Worm (Caenorhabditis elegans) whole organism, late embryonic: ENCODE measurements around the gene cyc-2.1.
A peak's percentile ranks its signal among the peaks of the same experiment; 100 is the strongest.

Source experiments
- C08G9.2 ChIP-seq: sonication (generic microtip); optimal IDR thresholded peaks from 2 replicates; lab custom pipeline; 2016; ENCODE audit warnings: mild to moderate bottlenecking, missing genetic modification characterization, moderate library complexity, missing compliant biosample characterization
- F13H6.1 ChIP-seq: sonication (generic microtip); optimal IDR thresholded peaks from 2 replicates; lab custom pipeline; 2016; ENCODE audit warnings: missing genetic modification characterization, missing compliant biosample characterization
- ceh-14 ChIP-seq: sonication (generic microtip); optimal IDR thresholded peaks from 2 replicates; lab custom pipeline; 2016; ENCODE audit warnings: missing genotype, missing genetic modification characterization, missing compliant biosample characterization
- ceh-19 ChIP-seq: fragments of 200-800 bp; sonication (Bioruptor generic); optimal IDR thresholded peaks from 2 replicates; lab custom pipeline; 2018; ENCODE audit warnings: mild to moderate bottlenecking, missing genetic modification characterization, missing compliant biosample characterization
- ceh-2 ChIP-seq: sonication (generic microtip); optimal IDR thresholded peaks from 2 replicates; lab custom pipeline; 2016; ENCODE audit warnings: missing genotype, missing genetic modification characterization, missing compliant biosample characterization
- ceh-24 ChIP-seq: sonication (generic microtip); optimal IDR thresholded peaks from 2 replicates; lab custom pipeline; 2016; ENCODE audit warnings: mild to moderate bottlenecking, missing genetic modification characterization, missing compliant biosample characterization
- ceh-31 ChIP-seq: sonication (generic microtip); optimal IDR thresholded peaks from 2 replicates; lab custom pipeline; 2016; ENCODE audit warnings: missing genetic modification characterization, missing compliant biosample characterization
- ceh-34 ChIP-seq: sonication (generic microtip); optimal IDR thresholded peaks from 2 replicates; lab custom pipeline; 2016; ENCODE audit warnings: mild to moderate bottlenecking, missing genetic modification characterization, missing compliant biosample characterization
- dmd-4 ChIP-seq: sonication (generic microtip); optimal IDR thresholded peaks from 2 replicates; lab custom pipeline; 2016; ENCODE audit warnings: borderline replicate concordance, missing genetic modification characterization, missing compliant biosample characterization
- elt-2 ChIP-seq: sonication (generic microtip); optimal IDR thresholded peaks from 2 replicates; lab custom pipeline; 2016; ENCODE audit warnings: missing genetic modification reagents, missing genetic modification characterization, missing compliant biosample characterization
- ets-4 ChIP-seq: sonication (generic microtip); optimal IDR thresholded peaks from 2 replicates; lab custom pipeline; 2016; ENCODE audit warnings: missing genetic modification characterization, missing compliant biosample characterization
- fax-1 ChIP-seq: sonication (generic microtip); optimal IDR thresholded peaks from 2 replicates; lab custom pipeline; 2016; ENCODE audit warnings: missing genotype, missing genetic modification characterization, missing compliant biosample characterization
- lim-6 ChIP-seq: sonication (generic microtip); optimal IDR thresholded peaks from 2 replicates; lab custom pipeline; 2016; ENCODE audit warnings: missing genetic modification characterization, missing compliant biosample characterization
- ref-2 ChIP-seq: sonication (generic microtip); optimal IDR thresholded peaks from 2 replicates; lab custom pipeline; 2016; ENCODE audit warnings: missing genetic modification characterization, missing compliant biosample characterization
- rnt-1 ChIP-seq: sonication (generic microtip); optimal IDR thresholded peaks from 2 replicates; lab custom pipeline; 2016; ENCODE audit warnings: missing genetic modification characterization, missing compliant biosample characterization
- sox-2 ChIP-seq: fragments of 200-800 bp; sonication (Bioruptor generic); IDR thresholded peaks from 2 replicates; pipeline ENCODE4 v1.3.6; 2022; ENCODE audit warnings: missing genetic modification reagents, missing genetic modification characterization, missing compliant biosample characterization
- tbx-2 ChIP-seq: sonication (generic microtip); optimal IDR thresholded peaks from 2 replicates; lab custom pipeline; 2016; ENCODE audit warnings: missing genetic modification characterization, missing compliant biosample characterization
- tbx-7 ChIP-seq: sonication (generic microtip); optimal IDR thresholded peaks from 2 replicates; lab custom pipeline; 2016; ENCODE audit warnings: missing genotype, missing genetic modification characterization, missing compliant biosample characterization
- zip-5 ChIP-seq: sonication (generic microtip); optimal IDR thresholded peaks from 2 replicates; lab custom pipeline; 2016; ENCODE audit warnings: missing genetic modification characterization, missing compliant biosample characterization

The cyc-2.1 gene

ce11 chrIV:4703911-4704310 lies 44.9 kb downstream of the cyc-2.1 start, which contains the start of gene ogdh-1 (continued):
- TF ChIP-seq dmd-4 (tag; lab: Kevin White, UChicago), result no peak
- no peak for TF ChIP-seq ceh-24 (tag; lab: Kevin White, UChicago)
- TF ChIP-seq sox-2 (GFP tag; lab: Robert Waterston, UW), result no peak

- TF ChIP-seq rnt-1 (tag; lab: Kevin White, UChicago) (peak; percentile 25), ceh-31 (tag; lab: Kevin White, UChicago) (peak; percentile 86), zip-5 (tag; lab: Kevin White, UChicago) (peak; percentile 45), ceh-2 (tag; lab: Kevin White, UChicago) (peak; percentile 51), fax-1 (tag; lab: Kevin White, UChicago) (peak; percentile 55), C08G9.2 (tag; lab: Kevin White, UChicago) (peak; percentile 73), dmd-4 (tag; lab: Kevin White, UChicago) (peak; percentile 59), ceh-14 (tag; lab: Kevin White, UChicago) (peak; percentile 77), lim-6 (peak; percentile 49), ceh-19 (GFP tag; lab: Kevin White, UChicago) (peak; percentile 11), F13H6.1 (tag; lab: Kevin White, UChicago) (peak; percentile 51), tbx-7 (tag; lab: Kevin White, UChicago) (peak; percentile 12), elt-2 (tag; lab: Kevin White, UChicago) (peak; percentile 26), ets-4 (tag; lab: Kevin White, UChicago) (peak; percentile 60), ceh-34 (peak; percentile 16), tbx-2 (tag; lab: Kevin White, UChicago) (peak; percentile 51), ref-2 (tag; lab: Kevin White, UChicago) (peak; percentile 59)
Observed at ce11 chrIV:4702077-4702476, 46.7 kb downstream of the cyc-2.1 start.
